Fruit fly (Drosophila melanogaster) whole organism, adult: ENCODE data around the gene Nelf-A.

Source experiments
- CG11617 ChIP-seq: fragments of 200-800 bp; sonication (Bioruptor generic); optimal IDR thresholded peaks from 2 replicates; lab custom pipeline; 2017; ENCODE audit warnings: mild to moderate bottlenecking, missing biosample characterization, missing genetic modification reagents, missing genetic modification characterization
- CG12768 ChIP-seq: fragments of 200-800 bp; sonication (Bioruptor generic); optimal IDR thresholded peaks from 2 replicates; lab custom pipeline; 2017; ENCODE audit warnings: missing biosample characterization, missing genetic modification characterization, mild to moderate bottlenecking, moderate library complexity, missing genetic modification reagents
- CG14711 ChIP-seq: fragments of 200-800 bp; sonication (Bioruptor generic); optimal IDR thresholded peaks from 2 replicates; lab custom pipeline; 2018; ENCODE audit warnings: missing biosample characterization, mild to moderate bottlenecking, missing genetic modification characterization, moderate library complexity
- CG1620 ChIP-seq: fragments of 200-800 bp; sonication (Bioruptor generic); optimal IDR thresholded peaks from 2 replicates; lab custom pipeline; 2016; ENCODE audit warnings: missing biosample characterization, missing genetic modification characterization
- CG33017 ChIP-seq: fragments of 200-800 bp; sonication (Bioruptor generic); optimal IDR thresholded peaks from 2 replicates; lab custom pipeline; 2018; ENCODE audit warnings: missing biosample characterization, mild to moderate bottlenecking, missing genetic modification characterization, moderate library complexity
- CG5204 ChIP-seq: fragments of 200-800 bp; sonication (Bioruptor generic); optimal IDR thresholded peaks from 2 replicates; lab custom pipeline; 2016; ENCODE audit warnings: missing biosample characterization, missing genetic modification characterization
- CG7045 ChIP-seq: fragments of 200-800 bp; sonication (Bioruptor generic); optimal IDR thresholded peaks from 2 replicates; lab custom pipeline; 2017; ENCODE audit warnings: missing biosample characterization, mild to moderate bottlenecking, missing genetic modification characterization
- CG7101 ChIP-seq: fragments of 200-800 bp; sonication (Bioruptor generic); optimal IDR thresholded peaks from 2 replicates; lab custom pipeline; 2018; ENCODE audit warnings: missing biosample characterization, mild to moderate bottlenecking, missing genetic modification characterization, moderate library complexity
- Clk ChIP-seq: fragments of 200-800 bp; sonication (Bioruptor generic); optimal IDR thresholded peaks from 2 replicates; lab custom pipeline; 2017; ENCODE audit warnings: missing biosample characterization, missing genetic modification characterization
- Crg-1 ChIP-seq: fragments of 200-800 bp; sonication (Bioruptor generic); optimal IDR thresholded peaks from 2 replicates; lab custom pipeline; 2016; ENCODE audit warnings: missing biosample characterization, missing genetic modification characterization
- Hr96 ChIP-seq: fragments of 200-800 bp; sonication (Bioruptor generic); optimal IDR thresholded peaks from 2 replicates; lab custom pipeline; 2016; ENCODE audit warnings: missing biosample characterization, missing genetic modification characterization
- Mnt ChIP-seq: fragments of 200-800 bp; sonication (Bioruptor generic); optimal IDR thresholded peaks from 2 replicates; lab custom pipeline; 2016; ENCODE audit warnings: missing biosample characterization, mild to moderate bottlenecking, missing genetic modification characterization
- bab1 ChIP-seq: fragments of 200-800 bp; sonication (Bioruptor generic); optimal IDR thresholded peaks from 3 replicates; lab custom pipeline; 2019; ENCODE audit warnings: missing biosample characterization, mild to moderate bottlenecking, missing genetic modification characterization, moderate library complexity
- cic ChIP-seq: fragments of 200-800 bp; sonication (Bioruptor generic); optimal IDR thresholded peaks from 2 replicates; lab custom pipeline; 2017; ENCODE audit warnings: missing biosample characterization, mild to moderate bottlenecking, missing genetic modification characterization, moderate library complexity
- cnc ChIP-seq, 2 experiments: fragments of >200 bp; optimal IDR thresholded peaks; 2 replicates each; lab custom pipeline; 2017
- kay ChIP-seq: fragments of 200-800 bp; sonication (Bioruptor generic); peaks from one replicate; lab custom pipeline; 2016; ENCODE audit warnings: missing biosample characterization, missing genetic modification characterization, borderline replicate concordance
- ovo ChIP-seq: fragments of 200-800 bp; sonication (Bioruptor generic); optimal IDR thresholded peaks from 2 replicates; lab custom pipeline; 2016; ENCODE audit warnings: missing biosample characterization, missing genetic modification characterization
- pad ChIP-seq: fragments of 200-800 bp; sonication (Bioruptor generic); optimal IDR thresholded peaks from 3 replicates; lab custom pipeline; 2017; ENCODE audit warnings: missing biosample characterization, missing genetic modification characterization, mild to moderate bottlenecking, moderate library complexity, missing genetic modification reagents
- tj ChIP-seq: fragments of 200-800 bp; sonication (Bioruptor generic); optimal IDR thresholded peaks from 3 replicates; lab custom pipeline; 2017; ENCODE audit warnings: missing biosample characterization, mild to moderate bottlenecking, missing genetic modification characterization, moderate library complexity
- toe ChIP-seq: fragments of 200-800 bp; sonication (Bioruptor generic); optimal IDR thresholded peaks from 2 replicates; lab custom pipeline; 2016; ENCODE audit warnings: missing biosample characterization, missing genetic modification characterization

The Nelf-A gene

DNA sequence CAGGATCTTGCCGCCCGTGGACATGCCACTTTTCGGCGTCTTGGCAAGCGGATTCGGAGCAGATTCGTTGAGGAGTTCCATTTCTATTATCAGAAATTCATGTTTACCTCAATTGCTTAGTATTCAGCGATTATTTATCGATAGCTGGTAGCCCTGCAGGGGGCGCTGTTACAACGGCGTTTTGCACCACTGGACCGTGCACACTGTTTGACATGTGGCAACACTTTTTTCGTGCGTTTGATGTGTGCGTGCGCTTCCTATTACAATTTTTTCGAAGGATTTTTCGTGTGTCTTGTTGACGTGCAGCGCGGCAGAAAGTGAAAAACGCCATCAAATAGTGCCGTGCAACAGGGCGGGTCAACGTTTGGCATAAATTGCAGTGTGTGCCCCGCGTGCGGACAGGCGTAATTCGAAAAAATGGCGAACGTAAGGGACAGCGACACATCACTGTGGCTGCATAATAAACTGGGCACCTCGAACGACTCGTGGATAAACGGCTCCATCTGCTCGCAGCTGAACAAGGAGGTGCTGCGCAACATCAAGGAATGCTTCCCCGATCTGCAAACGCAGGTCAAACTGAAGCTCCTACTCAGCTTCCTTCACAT, at the start of gene Nelf-A, which contains the start of gene CG3337:
Gene Nelf-A (plus strand): TSS at position 252 of the 605 bp plus-strand sequence.
Gene CG3337 (minus strand): TSS at position 132 of the 605 bp plus-strand sequence.
- no peak for TF ChIP-seq Hr96 (GFP tag; lab: Kevin White, UChicago)
- peak; percentile 50 for TF ChIP-seq CG7101 (tag; lab: Kevin White, UChicago)
- TF ChIP-seq toe (GFP tag; lab: Kevin White, UChicago): no peak
- peak; percentile 74 for TF ChIP-seq pad (GFP tag; lab: Kevin White, UChicago)
- peak; percentile 64 for TF ChIP-seq CG14711 (tag; lab: Kevin White, UChicago)
- TF ChIP-seq Crg-1 (GFP tag; lab: Kevin White, UChicago): peak; percentile 87
- peak; percentile 68 for TF ChIP-seq bab1 (GFP tag; lab: Kevin White, UChicago)
- no peak for TF ChIP-seq CG33017 (tag; lab: Kevin White, UChicago)
- peak; percentile 59 for TF ChIP-seq Clk (GFP tag; lab: Kevin White, UChicago)
- TF ChIP-seq tj: peak; percentile 9
- no peak for TF ChIP-seq CG5204 (GFP tag; lab: Kevin White, UChicago)
- TF ChIP-seq ovo (GFP tag; lab: Kevin White, UChicago): peak; percentile 75
- peak; percentile 90 for TF ChIP-seq CG1620 (GFP tag; lab: Kevin White, UChicago)
- TF ChIP-seq cic (GFP tag; lab: Kevin White, UChicago): peak; percentile 68
- peak; percentile 40 for TF ChIP-seq CG12768 (GFP tag; lab: Kevin White, UChicago)
- no peak for TF ChIP-seq cnc (optimal IDR thresholded peaks at IDR 0.05; lab: Kevin White, UChicago)
- TF ChIP-seq kay (GFP tag; lab: Kevin White, UChicago): no peak
- TF ChIP-seq Mnt (GFP tag; lab: Kevin White, UChicago): peak; percentile 89
- peak; percentile 17 for TF ChIP-seq CG11617
- peak; percentile 18 for TF ChIP-seq CG7045 (GFP tag; lab: Kevin White, UChicago)

DNA sequence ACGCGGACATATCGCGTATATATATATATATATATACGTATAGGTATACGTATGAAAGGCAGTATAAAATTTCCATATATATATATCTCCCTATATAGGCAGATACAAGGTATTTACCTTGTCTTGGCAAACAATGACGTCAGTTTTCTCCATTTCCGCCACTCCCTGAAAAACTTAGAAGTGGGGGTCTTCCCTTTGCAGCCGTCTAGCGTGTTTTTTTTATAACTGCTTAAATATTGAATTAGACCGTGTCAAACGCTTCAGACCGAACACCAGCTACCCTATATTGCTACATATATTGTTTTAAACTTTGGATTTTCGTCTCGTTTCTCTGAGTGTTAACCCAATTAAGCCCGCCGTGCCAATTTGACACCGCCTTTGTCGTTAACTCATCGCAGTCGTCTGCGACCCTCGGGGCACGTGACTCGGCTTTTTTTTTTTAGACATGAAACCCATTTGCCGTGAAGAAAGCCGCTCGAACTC, 46.8 kb upstream of the Nelf-A start:
- TF ChIP-seq Mnt (GFP tag; lab: Kevin White, UChicago) (peak; percentile 47), cnc (optimal IDR thresholded peaks at IDR 0.05; lab: Kevin White, UChicago) (no peak), toe (GFP tag; lab: Kevin White, UChicago) (no peak), CG12768 (GFP tag; lab: Kevin White, UChicago) (peak; percentile 72), cic (GFP tag; lab: Kevin White, UChicago) (peak; percentile 90), Clk (GFP tag; lab: Kevin White, UChicago) (no peak), pad (GFP tag; lab: Kevin White, UChicago) (peak; percentile 52), kay (GFP tag; lab: Kevin White, UChicago) (no peak), CG1620 (GFP tag; lab: Kevin White, UChicago) (no peak), Hr96 (GFP tag; lab: Kevin White, UChicago) (no peak), CG14711 (tag; lab: Kevin White, UChicago) (peak; percentile 46), CG5204 (GFP tag; lab: Kevin White, UChicago) (peak; percentile 10), CG11617 (peak; percentile 73), ovo (GFP tag; lab: Kevin White, UChicago) (peak; percentile 74), tj (peak; percentile 19), bab1 (GFP tag; lab: Kevin White, UChicago) (no peak), CG7045 (GFP tag; lab: Kevin White, UChicago) (peak; percentile 70), CG7101 (tag; lab: Kevin White, UChicago) (peak; percentile 77), Crg-1 (GFP tag; lab: Kevin White, UChicago) (peak; percentile 24), CG33017 (tag; lab: Kevin White, UChicago) (peak; percentile 51)

DNA sequence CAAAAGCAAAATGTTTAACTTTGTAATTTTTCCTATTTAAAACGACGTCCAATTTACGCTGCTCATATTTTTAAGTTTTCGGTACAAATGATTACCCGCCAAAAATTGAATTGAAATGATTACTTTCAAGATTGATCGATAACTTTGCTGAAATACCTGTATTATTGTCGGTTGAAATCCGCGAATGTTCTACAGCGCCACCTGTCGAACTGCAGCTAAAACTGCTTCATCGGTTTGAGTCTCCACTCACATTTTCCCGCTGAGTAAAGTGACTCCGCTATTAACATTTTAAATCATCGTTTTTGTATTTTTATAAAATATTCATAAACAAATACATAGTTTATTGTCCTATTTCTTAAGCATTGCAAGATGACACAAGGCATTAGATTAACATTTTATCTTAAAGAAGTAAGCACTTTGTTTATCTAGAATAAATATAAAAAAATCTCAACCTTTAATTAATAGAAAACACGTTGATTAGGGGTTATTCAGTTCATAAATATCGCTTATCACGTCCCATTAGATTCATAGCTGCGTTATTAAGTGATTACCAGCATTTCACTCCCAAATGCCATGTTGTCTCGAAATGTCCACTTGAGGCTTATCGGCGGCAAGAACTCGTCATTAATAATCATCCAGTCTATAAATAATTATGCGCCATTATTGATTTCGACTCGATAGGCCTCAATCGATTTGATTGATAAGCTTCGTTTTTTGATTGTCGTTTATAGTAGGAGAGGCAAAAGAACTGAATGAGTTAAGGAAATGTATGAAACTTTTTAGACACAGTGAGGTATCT, 43.7 kb upstream of the Nelf-A start:
- peak; percentile 11 for TF ChIP-seq toe (GFP tag; lab: Kevin White, UChicago)
- TF ChIP-seq pad (GFP tag; lab: Kevin White, UChicago): no peak

DNA sequence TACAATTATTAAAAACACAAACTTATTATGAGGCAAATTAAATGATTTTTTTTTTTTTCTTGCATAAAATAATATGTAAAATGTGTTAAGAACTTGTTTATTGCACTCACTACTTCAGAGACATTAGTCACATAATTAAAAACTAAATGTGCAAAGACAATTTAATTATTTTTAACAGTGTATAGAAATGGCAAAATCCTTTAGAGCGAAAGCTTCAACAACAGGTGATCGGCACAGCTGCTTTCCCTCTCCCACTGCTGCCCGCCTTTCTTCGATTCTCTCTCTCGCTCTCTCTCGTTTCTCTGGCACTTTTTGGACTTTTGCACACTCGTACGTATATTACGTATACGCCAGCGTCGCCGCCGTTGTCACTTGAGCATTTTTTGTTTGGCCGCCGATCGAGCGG, 43.1 kb upstream of the Nelf-A start:
- no peak for TF ChIP-seq pad (GFP tag; lab: Kevin White, UChicago)
- peak; percentile 85 for TF ChIP-seq CG12768 (GFP tag; lab: Kevin White, UChicago)
- TF ChIP-seq toe (GFP tag; lab: Kevin White, UChicago): peak; percentile 3
- no peak for TF ChIP-seq Crg-1 (GFP tag; lab: Kevin White, UChicago)
- peak; percentile 84 for TF ChIP-seq kay (GFP tag; lab: Kevin White, UChicago)
- no peak for TF ChIP-seq bab1 (GFP tag; lab: Kevin White, UChicago)
- no peak for TF ChIP-seq CG5204 (GFP tag; lab: Kevin White, UChicago)
- TF ChIP-seq Mnt (GFP tag; lab: Kevin White, UChicago): peak; percentile 4
- peak; percentile 26 for TF ChIP-seq Clk (GFP tag; lab: Kevin White, UChicago)
- no peak for TF ChIP-seq CG1620 (GFP tag; lab: Kevin White, UChicago)
- peak; percentile 65 for TF ChIP-seq CG11617
- TF ChIP-seq CG7045 (GFP tag; lab: Kevin White, UChicago): peak; percentile 44
- no peak for TF ChIP-seq ovo (GFP tag; lab: Kevin White, UChicago)
- peak; percentile 77 for TF ChIP-seq cic (GFP tag; lab: Kevin White, UChicago)
- TF ChIP-seq CG14711 (tag; lab: Kevin White, UChicago): peak; percentile 50
- peak; percentile 56 for TF ChIP-seq CG7101 (tag; lab: Kevin White, UChicago)
- peak; percentile 5 for TF ChIP-seq tj
- peak; percentile 48 for TF ChIP-seq CG33017 (tag; lab: Kevin White, UChicago)
- no peak for TF ChIP-seq cnc (optimal IDR thresholded peaks at IDR 0.05; lab: Kevin White, UChicago)
- TF ChIP-seq Hr96 (GFP tag; lab: Kevin White, UChicago): peak; percentile 38
